Fruit fly (Drosophila melanogaster): Measurements from ENCODE around the gene kek5.

kek5 gene

DNA sequence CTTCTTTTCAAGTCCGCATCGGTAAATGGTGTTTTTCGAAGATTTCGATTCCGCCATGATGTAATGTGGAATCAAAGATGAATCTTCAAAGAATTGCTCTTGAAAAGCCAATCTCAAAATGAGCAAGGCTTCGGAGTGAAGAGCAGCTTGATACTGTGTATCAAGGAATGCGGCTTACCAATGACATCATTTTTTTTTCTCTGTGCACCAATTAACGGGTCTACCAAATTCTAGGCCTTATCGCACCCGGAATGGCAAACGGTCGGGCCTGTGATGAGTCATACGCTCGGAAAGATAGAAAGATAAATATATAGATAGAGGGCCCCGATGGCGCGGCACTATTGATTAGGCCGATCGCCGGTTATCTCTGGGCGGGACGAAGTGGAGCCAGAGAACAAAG is 36.4 kb upstream of the kek5 start (continued):
- TF ChIP-seq Antp (GFP tag; optimal IDR thresholded peaks at IDR 0.05) (peak; percentile 25), CG10959 (GFP tag; IDR thresholded peaks at IDR 0.05) (no peak), CG12299 (tag; optimal IDR thresholded peaks at IDR 0.05) (no peak), Rfx (GFP tag; IDR thresholded peaks at IDR 0.05) (peak; percentile 29; the same call in 1 of the 2 replicates), CG11560 (tag; IDR thresholded peaks at IDR 0.05) (no peak), CG13287 (GFP tag; IDR thresholded peaks at IDR 0.05; ENCODE audit: partially characterized antibody) (no peak), sd (tag; optimal IDR thresholded peaks at IDR 0.05) (peak; percentile 34), CG42726 (GFP tag; IDR thresholded peaks at IDR 0.05; ENCODE audit: partially characterized antibody) (no peak), CG8290 (GFP tag; optimal IDR thresholded peaks at IDR 0.05) (no peak), CG8290 (tag; optimal IDR thresholded peaks at IDR 0.05) (peak in 1 of 2 experiments; percentile 21), CG7987 (GFP tag; optimal IDR thresholded peaks at IDR 0.05) (no peak), CG18599 (GFP tag; optimal IDR thresholded peaks at IDR 0.05) (no peak), CG7372 (GFP tag; IDR thresholded peaks at IDR 0.05) (no peak), CG30403 (GFP tag; optimal IDR thresholded peaks at IDR 0.05) (no peak), caup (GFP tag; optimal IDR thresholded peaks at IDR 0.05; ENCODE audit: severe bottlenecking) (no peak), CG12769 (tag; optimal IDR thresholded peaks at IDR 0.05) (peak; percentile 22), Med (GFP tag) (peak; percentile 51), crol (GFP tag; IDR thresholded peaks at IDR 0.05) (peak; percentile 33; the same call in 1 of the 2 replicates), org-1 (GFP tag; optimal IDR thresholded peaks at IDR 0.05) (no peak), ERR (GFP tag; optimal IDR thresholded peaks at IDR 0.05) (no peak), CG9817 (tag; optimal IDR thresholded peaks at IDR 0.05) (peak; percentile 18), Hr78 (GFP tag; optimal IDR thresholded peaks at IDR 0.05) (no peak), D (optimal IDR thresholded peaks at IDR 0.05) (no peak), D (GFP tag; optimal IDR thresholded peaks at IDR 0.05) (no peak), h (optimal IDR thresholded peaks at IDR 0.05) (no peak), Ets65A (GFP tag) (no peak), tx (GFP tag; optimal IDR thresholded peaks at IDR 0.05) (no peak), ind (GFP tag; optimal IDR thresholded peaks at IDR 0.05) (no peak), gce (GFP tag; IDR thresholded peaks at IDR 0.05) (no peak), CG2120 (GFP tag; optimal IDR thresholded peaks at IDR 0.05) (peak; percentile 17), nau (GFP tag; optimal IDR thresholded peaks at IDR 0.05) (no peak), z (GFP tag; IDR thresholded peaks at IDR 0.05) (no peak), CG2199 (GFP tag; IDR thresholded peaks at IDR 0.05) (no peak), Tbp (GFP tag; optimal IDR thresholded peaks at IDR 0.05) (no peak), slou (GFP tag; optimal IDR thresholded peaks at IDR 0.05) (no peak), Bgb (GFP tag; IDR thresholded peaks at IDR 0.05; ENCODE audit: partially characterized antibody) (no peak), danr (GFP tag; IDR thresholded peaks at IDR 0.05) (no peak), da (GFP tag; optimal IDR thresholded peaks at IDR 0.05) (no peak), CG6813 (GFP tag; optimal IDR thresholded peaks at IDR 0.05) (no peak), Pdp1 (GFP tag; optimal IDR thresholded peaks at IDR 0.05) (peak in 1 of 2 experiments; percentile 39), CG15073 (GFP tag; optimal IDR thresholded peaks at IDR 0.05) (no peak), HLH54F (GFP tag; optimal IDR thresholded peaks at IDR 0.05) (peak; percentile 18), slbo (GFP tag; IDR thresholded peaks at IDR 0.05) (0 out of 2 replicates have a peak, but pooled peaks have one; percentile 6), sens (GFP tag) (peak; percentile 70), kay (GFP tag; optimal IDR thresholded peaks at IDR 0.05) (no peak), shn (GFP tag; optimal IDR thresholded peaks at IDR 0.05) (peak; percentile 12), HmgZ (tag; optimal IDR thresholded peaks at IDR 0.05) (no peak), HmgD (GFP tag; optimal IDR thresholded peaks at IDR 0.05) (no peak), CG12391 (tag; optimal IDR thresholded peaks at IDR 0.05) (no peak), bcd (GFP tag; optimal IDR thresholded peaks at IDR 0.05) (no peak), sima (GFP tag; optimal IDR thresholded peaks at IDR 0.05) (no peak), ash1 (GFP tag; optimal IDR thresholded peaks at IDR 0.05) (no peak), dan (GFP tag; IDR thresholded peaks at IDR 0.05) (no peak)

All from whole organism, embryonic.